Fruit fly (Drosophila melanogaster) whole organism: ENCODE measurements around the gene Cyp4ac1.

Experiments
- Dll ChIP-seq: fragments of >200 bp; optimal IDR thresholded peaks from 2 replicates; lab custom pipeline; 2017
- psq ChIP-seq: fragments of >200 bp; optimal IDR thresholded peaks from 2 replicates; lab custom pipeline; 2017
- usp ChIP-seq: fragments of >200 bp; optimal IDR thresholded peaks from 2 replicates; lab custom pipeline; 2017; ENCODE audit warnings: missing biosample characterization, missing genetic modification characterization, mixed read lengths

- TF ChIP-seq Dll (lab: Kevin White, UChicago) (no peak), usp (GFP tag; lab: Kevin White, UChicago) (no peak), psq (lab: Kevin White, UChicago) (no peak)
Measured at dm6 chr2L:5248582-5248981, 15.2 kb upstream of the Cyp4ac1 start.
